Fruit fly (Drosophila melanogaster) whole organism, embryonic: ENCODE results near the gene alpha-Est8.

Experiments used
- Abd-B ChIP-seq: fragments of 200-800 bp; sonication (Bioruptor generic); optimal IDR thresholded peaks from 2 replicates; lab custom pipeline; 2018; ENCODE audit warnings: missing biosample characterization, mild to moderate bottlenecking, missing genetic modification characterization, moderate library complexity
- CG11085 ChIP-seq: fragments of 200-800 bp; sonication (Bioruptor generic); IDR thresholded peaks from 2 replicates; pipeline ENCODE4 v1.3.6; 2022; ENCODE audit warnings: missing biosample characterization, missing genetic modification characterization
- CG11696 ChIP-seq: fragments of 200-800 bp; sonication (Bioruptor generic); IDR thresholded peaks from 2 replicates; pipeline ENCODE4 v1.3.6; 2022; ENCODE audit warnings: missing biosample characterization, missing genetic modification characterization
- CG11723 ChIP-seq: fragments of 200-800 bp; sonication (Bioruptor generic); optimal IDR thresholded peaks from 2 replicates; lab custom pipeline; 2017; ENCODE audit warnings: missing biosample characterization, mild to moderate bottlenecking, missing genetic modification characterization
- CG12071 ChIP-seq: fragments of 200-800 bp; sonication (Bioruptor generic); optimal IDR thresholded peaks from 3 replicates; lab custom pipeline; 2018; ENCODE audit warnings: missing biosample characterization, mild to moderate bottlenecking, missing genetic modification characterization
- CG12155 ChIP-seq: fragments of 200-800 bp; sonication (Bioruptor generic); optimal IDR thresholded peaks from 3 replicates; lab custom pipeline; 2016; ENCODE audit warnings: missing biosample characterization, missing genetic modification characterization
- CG14014 ChIP-seq: fragments of 200-800 bp; sonication (Bioruptor generic); IDR thresholded peaks from 2 replicates; pipeline ENCODE4 v1.3.6; 2022; ENCODE audit warnings: missing biosample characterization, missing genetic modification characterization
- CG1529 ChIP-seq: fragments of 200-800 bp; sonication (Bioruptor generic); optimal IDR thresholded peaks from 3 replicates; lab custom pipeline; 2018; ENCODE audit warnings: missing biosample characterization, missing genetic modification characterization
- CG1792 ChIP-seq: fragments of 200-800 bp; sonication (Bioruptor generic); optimal IDR thresholded peaks from 2 replicates; lab custom pipeline; 2016; ENCODE audit warnings: missing biosample characterization, missing genetic modification characterization
- CG2712 ChIP-seq: fragments of 200-800 bp; optimal IDR thresholded peaks from 3 replicates; lab custom pipeline; 2019; ENCODE audit warnings: missing biosample characterization, mild to moderate bottlenecking, missing genetic modification characterization, moderate library complexity
- CG2889 ChIP-seq: fragments of 200-800 bp; sonication (Bioruptor generic); IDR thresholded peaks from 3 replicates; pipeline ENCODE4 v1.3.6; 2022; ENCODE audit warnings: missing biosample characterization, missing genetic modification characterization
- CG30020 ChIP-seq: fragments of 200-800 bp; optimal IDR thresholded peaks from 2 replicates; lab custom pipeline; 2019; ENCODE audit warnings: missing biosample characterization, mild to moderate bottlenecking, missing genetic modification characterization, moderate library complexity
- CG30431 ChIP-seq: fragments of 200-800 bp; sonication (Bioruptor generic); optimal IDR thresholded peaks from 2 replicates; lab custom pipeline; 2017; ENCODE audit warnings: missing biosample characterization, missing genetic modification characterization
- CG31441 ChIP-seq: fragments of 200-800 bp; sonication (Bioruptor generic); IDR thresholded peaks from 2 replicates; pipeline ENCODE4 v1.3.6; 2022; ENCODE audit warnings: missing biosample characterization, missing genetic modification characterization
- CG34422 ChIP-seq: fragments of 200-800 bp; sonication (Bioruptor generic); IDR thresholded peaks from 3 replicates; pipeline ENCODE4 v1.3.6; 2022; ENCODE audit warnings: missing biosample characterization, missing genetic modification characterization
- CG4617 ChIP-seq: fragments of 200-800 bp; sonication (Bioruptor generic); optimal IDR thresholded peaks from 3 replicates; lab custom pipeline; 2016; ENCODE audit warnings: missing biosample characterization, missing genetic modification characterization, borderline replicate concordance
- CG6765 ChIP-seq: fragments of 200-800 bp; sonication (Bioruptor generic); optimal IDR thresholded peaks from 3 replicates; lab custom pipeline; 2017; ENCODE audit warnings: missing biosample characterization, mild to moderate bottlenecking, missing genetic modification characterization
- CG7987 ChIP-seq: fragments of 200-800 bp; sonication (Bioruptor generic); optimal IDR thresholded peaks from 2 replicates; lab custom pipeline; 2018; ENCODE audit warnings: missing biosample characterization, mild to moderate bottlenecking, missing genetic modification characterization, moderate library complexity
- CG9727 ChIP-seq: fragments of 200-800 bp; sonication (Bioruptor generic); optimal IDR thresholded peaks from 3 replicates; lab custom pipeline; 2017; ENCODE audit warnings: missing biosample characterization, mild to moderate bottlenecking, missing genetic modification characterization
- CG9817 ChIP-seq: fragments of 200-800 bp; sonication (Bioruptor generic); optimal IDR thresholded peaks from 2 replicates; lab custom pipeline; 2018; ENCODE audit warnings: missing biosample characterization, mild to moderate bottlenecking, missing genetic modification characterization, moderate library complexity
- CrebB ChIP-seq: fragments of 200-800 bp; sonication (Bioruptor generic); optimal IDR thresholded peaks from 3 replicates; lab custom pipeline; 2018; ENCODE audit warnings: missing biosample characterization, mild to moderate bottlenecking, missing genetic modification characterization
- Dbx ChIP-seq: fragments of 200-800 bp; sonication (Bioruptor generic); IDR thresholded peaks from 3 replicates; pipeline ENCODE4 v1.3.6; 2022; ENCODE audit warnings: missing biosample characterization, missing genetic modification characterization
- Dll ChIP-seq: fragments of 200-800 bp; sonication (Bioruptor generic); IDR thresholded peaks from 4 replicates; pipeline ENCODE4 v1.3.6; 2022; ENCODE audit warnings: missing biosample characterization, missing genetic modification characterization; ENCODE audit not compliant: partially characterized antibody
- Fer2 ChIP-seq: fragments of 200-800 bp; sonication (Bioruptor generic); optimal IDR thresholded peaks from 2 replicates; lab custom pipeline; 2018; ENCODE audit warnings: missing biosample characterization, mild to moderate bottlenecking, missing genetic modification characterization, moderate library complexity
- Mes4 ChIP-seq: fragments of 200-800 bp; sonication (Bioruptor generic); optimal IDR thresholded peaks from 2 replicates; lab custom pipeline; 2016; ENCODE audit warnings: missing biosample characterization, missing genetic modification characterization
- Nf-YB ChIP-seq: fragments of 200-800 bp; sonication (Bioruptor generic); optimal IDR thresholded peaks from 3 replicates; lab custom pipeline; 2019; ENCODE audit warnings: missing biosample characterization, mild to moderate bottlenecking, missing genetic modification characterization, moderate library complexity
- Scr ChIP-seq: fragments of 200-800 bp; sonication (Bioruptor generic); IDR thresholded peaks from 2 replicates; pipeline ENCODE4 v1.3.6; 2022; ENCODE audit warnings: missing biosample characterization, missing genetic modification characterization; ENCODE audit not compliant: partially characterized antibody
- Tbp ChIP-seq: fragments of >200 bp; optimal IDR thresholded peaks from 2 replicates; lab custom pipeline; 2018; ENCODE audit warnings: missing biosample characterization, missing genetic modification characterization
- ac ChIP-seq: fragments of 200-800 bp; sonication (Bioruptor generic); optimal IDR thresholded peaks from 3 replicates; lab custom pipeline; 2017; ENCODE audit warnings: missing biosample characterization, mild to moderate bottlenecking, missing genetic modification characterization
- bab2 ChIP-seq: fragments of 200-800 bp; sonication (Bioruptor generic); optimal IDR thresholded peaks from 2 replicates; lab custom pipeline; 2016; ENCODE audit warnings: missing biosample characterization, missing genetic modification characterization
- bbx ChIP-seq: fragments of 200-800 bp; sonication (Bioruptor generic); IDR thresholded peaks from 2 replicates; pipeline ENCODE4 v1.3.6; 2022; ENCODE audit warnings: missing biosample characterization, missing genetic modification characterization; ENCODE audit not compliant: partially characterized antibody
- chinmo ChIP-seq: fragments of 200-800 bp; sonication (Bioruptor generic); IDR thresholded peaks from 4 replicates; pipeline ENCODE4 v1.3.6; 2022; ENCODE audit warnings: missing biosample characterization, missing genetic modification characterization; ENCODE audit not compliant: partially characterized antibody
- crc ChIP-seq: fragments of 200-800 bp; sonication (Bioruptor generic); optimal IDR thresholded peaks from 2 replicates; lab custom pipeline; 2016; ENCODE audit warnings: missing biosample characterization, missing genetic modification characterization
- croc ChIP-seq: fragments of 200-800 bp; sonication (Bioruptor generic); conservative IDR thresholded peaks from 3 replicates; pipeline ENCODE4 v1.3.6; 2022; ENCODE audit warnings: missing biosample characterization, missing genetic modification characterization
- dati ChIP-seq: fragments of 200-800 bp; sonication (Bioruptor generic); IDR thresholded peaks from 2 replicates; pipeline ENCODE4 v1.3.6; 2022; ENCODE audit warnings: missing biosample characterization, missing genetic modification characterization
- en ChIP-seq: fragments of 200-800 bp; sonication (Bioruptor generic); optimal IDR thresholded peaks from 2 replicates; lab custom pipeline; 2016; ENCODE audit warnings: missing biosample characterization, missing genetic modification characterization
- grn ChIP-seq: fragments of 200-800 bp; sonication (Bioruptor generic); optimal IDR thresholded peaks from 3 replicates; lab custom pipeline; 2017; ENCODE audit warnings: missing biosample characterization, missing genetic modification characterization
- h ChIP-seq: fragments of >200 bp; optimal IDR thresholded peaks from 2 replicates; lab custom pipeline; 2017
- jumu ChIP-seq: fragments of 200-800 bp; sonication (Bioruptor generic); optimal IDR thresholded peaks from 3 replicates; lab custom pipeline; 2016; ENCODE audit warnings: missing biosample characterization, missing genetic modification characterization
- kah ChIP-seq: fragments of 200-800 bp; sonication (Bioruptor generic); optimal IDR thresholded peaks from 2 replicates; lab custom pipeline; 2018; ENCODE audit warnings: missing biosample characterization, mild to moderate bottlenecking, missing genetic modification characterization
- kay ChIP-seq: fragments of 200-800 bp; sonication (Bioruptor generic); optimal IDR thresholded peaks from 2 replicates; lab custom pipeline; 2016; ENCODE audit warnings: missing biosample characterization, missing genetic modification characterization
- nom ChIP-seq: fragments of 200-800 bp; sonication (Bioruptor generic); optimal IDR thresholded peaks from 2 replicates; lab custom pipeline; 2017; ENCODE audit warnings: missing biosample characterization, missing genetic modification characterization, mild to moderate bottlenecking, moderate library complexity, missing genetic modification reagents
- psq ChIP-seq: fragments of 200-800 bp; sonication (Bioruptor generic); optimal IDR thresholded peaks from 2 replicates; lab custom pipeline; 2017; ENCODE audit warnings: missing biosample characterization, missing genetic modification characterization
- salm ChIP-seq: fragments of 200-800 bp; sonication (Bioruptor generic); optimal IDR thresholded peaks from 2 replicates; lab custom pipeline; 2018; ENCODE audit warnings: missing biosample characterization, mild to moderate bottlenecking, missing genetic modification characterization
- sisA ChIP-seq: fragments of 200-800 bp; sonication (Bioruptor generic); IDR thresholded peaks from 2 replicates; pipeline ENCODE4 v1.3.6; 2022; ENCODE audit warnings: missing biosample characterization, missing genetic modification characterization
- slp2 ChIP-seq: fragments of 200-800 bp; sonication (Bioruptor generic); optimal IDR thresholded peaks from 2 replicates; lab custom pipeline; 2016; ENCODE audit warnings: missing biosample characterization, missing genetic modification characterization
- ssp ChIP-seq: fragments of 200-800 bp; sonication (Bioruptor generic); IDR thresholded peaks from 2 replicates; pipeline ENCODE4 v1.3.6; 2022; ENCODE audit warnings: missing biosample characterization, missing genetic modification characterization
- stc ChIP-seq: fragments of 200-800 bp; sonication (Bioruptor generic); IDR thresholded peaks from 2 replicates; pipeline ENCODE4 v1.3.6; 2022; ENCODE audit warnings: missing biosample characterization, missing genetic modification characterization
- tx ChIP-seq: fragments of 200-800 bp; sonication (Bioruptor generic); optimal IDR thresholded peaks from 2 replicates; lab custom pipeline; 2016; ENCODE audit warnings: missing biosample characterization, missing genetic modification characterization
- vnd ChIP-seq: fragments of 200-800 bp; sonication (Bioruptor generic); IDR thresholded peaks from 3 replicates; pipeline ENCODE4 v1.3.6; 2022; ENCODE audit warnings: missing biosample characterization, missing genetic modification characterization; ENCODE audit not compliant: partially characterized antibody
- wek ChIP-seq: fragments of 200-800 bp; sonication (Bioruptor generic); optimal IDR thresholded peaks from 3 replicates; lab custom pipeline; 2018; ENCODE audit warnings: missing biosample characterization, mild to moderate bottlenecking, missing genetic modification characterization, moderate library complexity

Gene alpha-Est8

dm6 chr3R:7504989-7505761 lies 10.3 kb downstream of the alpha-Est8 start, which contains the start of gene alpha-Est9 (continued):
- peak; percentile 1 for TF ChIP-seq CG9817 (tag; lab: Kevin White, UChicago)
- TF ChIP-seq jumu = no peak
- no peak for TF ChIP-seq CG12071 (GFP tag; lab: Kevin White, UChicago)
- TF ChIP-seq grn (GFP tag; lab: Kevin White, UChicago) = peak; percentile 65
- no peak for TF ChIP-seq salm (tag; lab: Kevin White, UChicago)
- TF ChIP-seq CG9727 (GFP tag; lab: Kevin White, UChicago) = no peak
- peak; percentile 2 for TF ChIP-seq CrebB (tag; lab: Kevin White, UChicago)
- TF ChIP-seq crc (GFP tag; lab: Kevin White, UChicago) = no peak
- no peak for TF ChIP-seq CG4617
- TF ChIP-seq CG2712 (tag; lab: Kevin White, UChicago) = no peak
- TF ChIP-seq vnd (GFP tag; lab: Robert Waterston, UW) = no peak
- TF ChIP-seq kay (GFP tag; lab: Kevin White, UChicago) = peak; percentile 44
- TF ChIP-seq sisA = no peak
- no peak for TF ChIP-seq croc (GFP tag; lab: Robert Waterston, UW)
- no peak for TF ChIP-seq Tbp (GFP tag; lab: Kevin White, UChicago)
- no peak for TF ChIP-seq en (GFP tag; lab: Kevin White, UChicago)
- no peak for TF ChIP-seq kah (GFP tag; lab: Kevin White, UChicago)
- TF ChIP-seq CG30431 = no peak
- TF ChIP-seq CG6765 (GFP tag; lab: Kevin White, UChicago) = no peak
- no peak for TF ChIP-seq CG34422
- TF ChIP-seq CG2889 (GFP tag; lab: Robert Waterston, UW) = no peak
- peak; percentile 65; the same call in 2 of the 3 replicates for TF ChIP-seq Dbx (GFP tag; lab: Robert Waterston, UW)
- no peak for TF ChIP-seq Dll (GFP tag; lab: Robert Waterston, UW)
- 0 out of 2 replicates have a peak, but pooled peaks have one; percentile 31 for TF ChIP-seq CG14014 (GFP tag; lab: Robert Waterston, UW)
- TF ChIP-seq bab2 (GFP tag; lab: Kevin White, UChicago) = no peak
- TF ChIP-seq h (lab: Kevin White, UChicago) = no peak
- no peak for TF ChIP-seq ac (GFP tag; lab: Kevin White, UChicago)
- TF ChIP-seq bbx (GFP tag; lab: Robert Waterston, UW) = no peak
- TF ChIP-seq tx (GFP tag; lab: Kevin White, UChicago) = no peak
- TF ChIP-seq Mes4 (GFP tag; lab: Kevin White, UChicago) = no peak
- TF ChIP-seq ssp (GFP tag; lab: Robert Waterston, UW) = no peak
- no peak for TF ChIP-seq CG11723
- TF ChIP-seq psq = no peak
- TF ChIP-seq CG11696 (GFP tag; lab: Robert Waterston, UW) = no peak
- TF ChIP-seq nom (GFP tag; lab: Kevin White, UChicago) = no peak
- no peak for TF ChIP-seq CG1529 (GFP tag; lab: Kevin White, UChicago)
- TF ChIP-seq CG11085 = no peak
- TF ChIP-seq wek = no peak
- no peak for TF ChIP-seq slp2 (GFP tag; lab: Kevin White, UChicago)
- no peak for TF ChIP-seq Scr
- no peak for TF ChIP-seq CG1792 (GFP tag; lab: Kevin White, UChicago)
- TF ChIP-seq dati (GFP tag; lab: Robert Waterston, UW) = no peak
- no peak for TF ChIP-seq CG30020 (tag; lab: Kevin White, UChicago)
- TF ChIP-seq CG12155 (GFP tag; lab: Kevin White, UChicago) = no peak
- peak; percentile 87; the same call in 3 of the 4 replicates for TF ChIP-seq chinmo (GFP tag; lab: Robert Waterston, UW)
- TF ChIP-seq stc = no peak
- no peak for TF ChIP-seq CG7987 (GFP tag; lab: Kevin White, UChicago)
- TF ChIP-seq CG31441 = no peak
- no peak for TF ChIP-seq Abd-B (GFP tag; lab: Kevin White, UChicago)
- no peak for TF ChIP-seq Fer2
- no peak for TF ChIP-seq Nf-YB (GFP tag; lab: Kevin White, UChicago)
